Worm (Caenorhabditis elegans) whole organism, L4 larva: Measurements from ENCODE around the gene Y46G5A.20.

Experiments
- F26F4.8 ChIP-seq: fragments of 200-800 bp; sonication (Bioruptor generic); conservative IDR thresholded peaks from 2 replicates; pipeline ENCODE4 v1.3.6; 2022; ENCODE audit warnings: missing genetic modification characterization, missing compliant biosample characterization
- R02D3.7 ChIP-seq: fragments of 150-350 bp; sonication (generic microtip); optimal IDR thresholded peaks from 3 replicates; lab custom pipeline; 2014; ENCODE audit warnings: missing biosample characterization, missing genetic modification characterization
- aha-1 ChIP-seq: fragments of 150-350 bp; peaks from one replicate; lab custom pipeline; 2014; ENCODE audit warnings: missing biosample characterization, missing genetic modification characterization
- ama-1 ChIP-seq: fragments of 150-350 bp; optimal IDR thresholded peaks from 2 replicates; lab custom pipeline; 2014; ENCODE audit warnings: inconsistent platforms, mixed read lengths
- ceh-82 ChIP-seq: sonication (generic microtip); optimal IDR thresholded peaks from 2 replicates; lab custom pipeline; 2017; ENCODE audit warnings: missing biosample characterization, missing genetic modification characterization
- lin-29 ChIP-seq: fragments of 200-800 bp; sonication (Bioruptor generic); IDR thresholded peaks from 2 replicates; pipeline ENCODE4 v1.3.6; 2022; ENCODE audit warnings: missing genetic modification reagents, missing genetic modification characterization, missing compliant biosample characterization
- mdt-29 ChIP-seq: fragments of 200-800 bp; sonication (Bioruptor generic); IDR thresholded peaks from 2 replicates; pipeline ENCODE4 v1.3.6; 2022; ENCODE audit warnings: missing genetic modification reagents, missing genetic modification characterization, missing compliant biosample characterization
- pha-4 ChIP-seq, 2 experiments: fragments of 150-350 bp in 1 of 2; fragments of 200-800 bp in 1 of 2; sonication (Bioruptor generic) in 1 of 2; IDR thresholded peaks in 1 of 2; optimal IDR thresholded peaks in 1 of 2; 2 replicates each; pipeline versions ENCODE4 v1.3.6 to Lab custom; 2014 to 2022; ENCODE audit warnings: missing genetic modification characterization in 2 of 2, missing genetic modification reagents in 2 of 2, missing biosample characterization in 1 of 2, missing compliant biosample characterization in 1 of 2
- tag-97 ChIP-seq: fragments of 200-800 bp; sonication (Bioruptor generic); IDR thresholded peaks from 2 replicates; pipeline ENCODE4 v1.3.6; 2022; ENCODE audit warnings: missing genetic modification characterization, missing compliant biosample characterization
- unc-39 ChIP-seq: sonication (generic microtip); optimal IDR thresholded peaks from 2 replicates; lab custom pipeline; 2017; ENCODE audit warnings: missing biosample characterization, missing genetic modification characterization
- zag-1 ChIP-seq: fragments of 150-350 bp; optimal IDR thresholded peaks from 2 replicates; lab custom pipeline; 2014; ENCODE audit warnings: missing biosample characterization, missing genetic modification characterization
- zip-2 ChIP-seq: fragments of 150-350 bp; optimal IDR thresholded peaks from 2 replicates; lab custom pipeline; 2014; ENCODE audit warnings: missing biosample characterization, missing genetic modification characterization
- ztf-11 ChIP-seq: fragments of 150-350 bp; optimal IDR thresholded peaks from 2 replicates; lab custom pipeline; 2014; ENCODE audit warnings: missing biosample characterization, missing genetic modification characterization

DNA sequence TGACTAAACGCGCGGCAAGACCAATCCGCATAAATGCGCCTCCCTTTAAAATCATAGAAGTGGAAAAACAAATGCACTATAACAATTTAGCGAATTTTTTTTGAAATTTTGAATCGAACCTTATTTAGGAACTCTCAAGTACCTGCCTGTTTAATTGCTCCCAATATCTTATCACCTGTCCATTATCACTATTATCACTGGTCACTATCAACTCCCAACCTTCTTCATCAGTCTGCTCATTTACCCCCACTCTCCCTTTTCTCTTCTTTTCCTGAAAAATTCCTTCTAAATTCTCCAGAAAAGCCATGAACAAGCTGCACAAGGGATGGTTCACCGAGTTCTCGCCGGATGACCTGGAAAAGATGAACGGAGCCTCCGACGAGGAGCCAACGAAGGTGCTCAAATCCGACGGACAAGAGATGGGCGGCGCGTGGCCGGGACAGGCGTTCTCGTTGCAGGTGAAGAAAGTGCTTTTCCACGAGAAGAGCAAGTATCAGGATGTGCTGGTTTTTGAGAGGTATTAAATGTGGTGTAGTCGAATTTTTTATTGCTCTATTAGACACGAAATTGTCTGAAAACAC is 4.1 kb upstream of the Y46G5A.20 start, which contains the start of gene spds-1:
- TF ChIP-seq zag-1 (tag; lab: Kevin White, UChicago) (no peak), mdt-29 (GFP tag; lab: Robert Waterston, UW) (no peak), aha-1 (tag; lab: Kevin White, UChicago) (no peak), unc-39 (tag; lab: Kevin White, UChicago) (no peak), zip-2 (tag; lab: Kevin White, UChicago) (no peak), pha-4 (GFP tag; IDR thresholded peaks at IDR 0.05; lab: Robert Waterston, UW) (no peak), pha-4 (tag; optimal IDR thresholded peaks at IDR 0.05; lab: Kevin White, UChicago) (no peak), ztf-11 (tag; lab: Kevin White, UChicago) (no peak), lin-29 (GFP tag; lab: Robert Waterston, UW) (no peak), R02D3.7 (tag; lab: Kevin White, UChicago) (no peak), F26F4.8 (GFP tag; lab: Robert Waterston, UW) (no peak), tag-97 (no peak), ama-1 (no peak), ceh-82 (tag; lab: Kevin White, UChicago) (no peak)
